Fruit fly (Drosophila melanogaster): ENCODE results near the gene CycG.

DNA sequence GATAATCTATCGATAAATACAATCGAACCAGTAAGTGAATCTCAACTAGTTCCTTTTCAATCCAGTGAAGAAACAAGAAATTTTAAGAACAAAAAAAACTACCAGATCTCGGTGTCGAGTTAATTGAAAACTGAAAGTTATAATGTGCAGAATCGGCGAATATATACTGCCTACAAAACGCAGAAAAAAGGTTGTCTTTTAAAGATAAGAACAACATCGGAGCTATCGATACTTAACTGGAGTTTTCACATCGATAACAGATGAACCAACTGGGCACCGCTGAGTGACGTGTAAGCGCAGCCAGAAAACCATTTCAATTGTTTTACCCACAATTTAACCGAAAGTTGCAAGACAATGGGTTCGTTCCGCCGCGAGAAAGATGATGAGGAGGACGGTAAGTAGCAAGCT is 40.6 kb downstream of the CycG start, which contains the start of gene gammaCOP:
- TF ChIP-seq CTCF (optimal IDR thresholded peaks at IDR 0.05) (no peak), CG8478 (optimal IDR thresholded peaks at IDR 0.05) (no peak)

Data from S2 (cell line).